Fruit fly (Drosophila melanogaster) S2 (cell line): ENCODE data around the gene btv.

Experiments
- CG8478 ChIP-seq: fragments of >200 bp; optimal IDR thresholded peaks from 2 replicates; lab custom pipeline; 2018
- CTCF ChIP-seq, 2 experiments: fragments of >200 bp; optimal IDR thresholded peaks; 2 replicates each; lab custom pipeline; 2018

dm6 chr2L:17963071-17963567, 19.2 kb downstream of the btv start, which contains the start of gene CG5674:
- TF ChIP-seq CG8478 (lab: Kevin White, UChicago) (no peak), CTCF (optimal IDR thresholded peaks at IDR 0.05; lab: Kevin White, UChicago) (peak; percentile 72 to 81)
